Worm (Caenorhabditis elegans) whole organism, young adult: Measurements from ENCODE around the gene ssp-33.

Experiments
- B0261.1 ChIP-seq: sonication (generic microtip); optimal IDR thresholded peaks from 2 replicates; lab custom pipeline; 2016; ENCODE audit warnings: mild to moderate bottlenecking, missing genetic modification characterization, moderate library complexity, missing compliant biosample characterization
- C17E4.6 ChIP-seq: fragments of 200-800 bp; sonication (Bioruptor generic); IDR thresholded peaks from 2 replicates; pipeline ENCODE4 v1.3.6; 2022; ENCODE audit warnings: missing genetic modification reagents, missing genetic modification characterization, missing compliant biosample characterization
- F57C9.4 ChIP-seq: sonication (generic microtip); optimal IDR thresholded peaks from 2 replicates; lab custom pipeline; 2017; ENCODE audit warnings: mild to moderate bottlenecking, missing genetic modification characterization, missing compliant biosample characterization
- T07F8.4 ChIP-seq: sonication (generic microtip); optimal IDR thresholded peaks from 2 replicates; lab custom pipeline; 2016; ENCODE audit warnings: mild to moderate bottlenecking, missing genetic modification characterization, moderate library complexity, missing compliant biosample characterization
- Y56A3A.18 ChIP-seq: fragments of 200-800 bp; sonication (Bioruptor generic); IDR thresholded peaks from 2 replicates; pipeline ENCODE4 v1.3.6; 2022; ENCODE audit warnings: missing genetic modification reagents, missing genetic modification characterization, missing compliant biosample characterization
- Y67H2A.10 ChIP-seq: fragments of 200-800 bp; sonication (Bioruptor generic); conservative IDR thresholded peaks from 2 replicates; pipeline ENCODE4 v1.3.6; 2022; ENCODE audit warnings: missing genetic modification reagents, missing genetic modification characterization, missing compliant biosample characterization
- Y79H2A.3 ChIP-seq: fragments of 200-800 bp; sonication (Bioruptor generic); conservative IDR thresholded peaks from 2 replicates; pipeline ENCODE4 v1.3.6; 2022; ENCODE audit warnings: missing genetic modification reagents, missing genetic modification characterization, missing compliant biosample characterization
- ZK185.1 ChIP-seq: sonication (generic microtip); optimal IDR thresholded peaks from 2 replicates; lab custom pipeline; 2016; ENCODE audit warnings: mild to moderate bottlenecking, missing genetic modification characterization, missing compliant biosample characterization; ENCODE audit not compliant: poor library complexity, severe bottlenecking
- akir-1 ChIP-seq: fragments of 200-800 bp; sonication (Bioruptor generic); optimal IDR thresholded peaks from 2 replicates; lab custom pipeline; 2018; ENCODE audit warnings: mild to moderate bottlenecking, missing genetic modification characterization, moderate library complexity, missing compliant biosample characterization
- aptf-3 ChIP-seq: fragments of 200-800 bp; sonication (Bioruptor generic); IDR thresholded peaks from 2 replicates; pipeline ENCODE4 v1.3.6; 2022; ENCODE audit warnings: missing genetic modification characterization, missing compliant biosample characterization
- ceh-91 ChIP-seq: fragments of 200-800 bp; sonication (Bioruptor generic); IDR thresholded peaks from 2 replicates; pipeline ENCODE4 v1.3.6; 2022; ENCODE audit warnings: missing genetic modification reagents, missing genetic modification characterization, missing compliant biosample characterization
- dox-1 ChIP-seq: fragments of 200-800 bp; sonication (Bioruptor generic); IDR thresholded peaks from 2 replicates; pipeline ENCODE4 v1.3.6; 2022; ENCODE audit warnings: missing genetic modification reagents, missing genetic modification characterization, missing compliant biosample characterization
- dpff-1 ChIP-seq: sonication (generic microtip); optimal IDR thresholded peaks from 2 replicates; lab custom pipeline; 2017; ENCODE audit warnings: mild to moderate bottlenecking, missing genetic modification characterization, missing compliant biosample characterization
- hlh-12 ChIP-seq: sonication (generic microtip); optimal IDR thresholded peaks from 2 replicates; lab custom pipeline; 2016; ENCODE audit warnings: missing genetic modification characterization, missing compliant biosample characterization
- hsf-1 ChIP-seq: fragments of 200-800 bp; sonication (Bioruptor generic); IDR thresholded peaks from 2 replicates; pipeline ENCODE4 v1.3.6; 2022; ENCODE audit warnings: missing genetic modification reagents, missing genetic modification characterization, missing compliant biosample characterization
- lag-1 ChIP-seq: fragments of 200-800 bp; sonication (Bioruptor generic); IDR thresholded peaks from 2 replicates; pipeline ENCODE4 v1.3.6; 2022; ENCODE audit warnings: missing genetic modification reagents, missing genetic modification characterization, missing compliant biosample characterization
- let-526 ChIP-seq: fragments of 200-800 bp; sonication (Bioruptor generic); IDR thresholded peaks from 2 replicates; pipeline ENCODE4 v1.3.6; 2022; ENCODE audit warnings: missing genetic modification reagents, missing genetic modification characterization, missing compliant biosample characterization
- lin-40 ChIP-seq: sonication (generic microtip); optimal IDR thresholded peaks from 2 replicates; lab custom pipeline; 2016; ENCODE audit warnings: missing genetic modification characterization, mild to moderate bottlenecking, missing compliant biosample characterization, missing genotype, missing genetic modification reagents
- lin-54 ChIP-seq: fragments of 200-800 bp; sonication (Bioruptor generic); optimal IDR thresholded peaks from 2 replicates; lab custom pipeline; 2018; ENCODE audit warnings: mild to moderate bottlenecking, missing genetic modification characterization, missing compliant biosample characterization
- madf-10 ChIP-seq: sonication (generic microtip); optimal IDR thresholded peaks from 2 replicates; lab custom pipeline; 2016; ENCODE audit warnings: mild to moderate bottlenecking, missing genetic modification characterization, missing compliant biosample characterization
- madf-8 ChIP-seq: fragments of 200-800 bp; sonication (Bioruptor generic); conservative IDR thresholded peaks from 2 replicates; pipeline ENCODE4 v1.3.6; 2022; ENCODE audit warnings: missing genetic modification reagents, missing genetic modification characterization, missing compliant biosample characterization
- mxl-1 ChIP-seq: sonication (generic microtip); optimal IDR thresholded peaks from 2 replicates; lab custom pipeline; 2016; ENCODE audit warnings: missing genetic modification characterization, missing compliant biosample characterization
- nfya-1 ChIP-seq: sonication (generic microtip); optimal IDR thresholded peaks from 2 replicates; lab custom pipeline; 2017; ENCODE audit warnings: antibody characterized with exemption, missing compliant biosample characterization, missing genetic modification characterization, borderline replicate concordance; ENCODE audit not compliant: insufficient read depth
- nfya-2 ChIP-seq: fragments of 200-800 bp; sonication (Bioruptor generic); IDR thresholded peaks from 2 replicates; pipeline ENCODE4 v1.3.6; 2022; ENCODE audit warnings: missing genetic modification reagents, missing genetic modification characterization, missing compliant biosample characterization
- nfyb-1 ChIP-seq: fragments of 200-800 bp; sonication (Bioruptor generic); IDR thresholded peaks from 2 replicates; pipeline ENCODE4 v1.3.6; 2022; ENCODE audit warnings: missing genetic modification reagents, missing genetic modification characterization, missing compliant biosample characterization
- nhr-27 ChIP-seq: fragments of 200-800 bp; sonication (Bioruptor generic); optimal IDR thresholded peaks from 2 replicates; lab custom pipeline; 2018; ENCODE audit warnings: mild to moderate bottlenecking, missing genetic modification characterization, moderate library complexity, missing compliant biosample characterization
- nhr-90 ChIP-seq: sonication (generic microtip); optimal IDR thresholded peaks from 2 replicates; lab custom pipeline; 2016; ENCODE audit warnings: missing genotype, mild to moderate bottlenecking, missing genetic modification characterization, missing compliant biosample characterization
- pbrm-1 ChIP-seq: fragments of 200-800 bp; sonication (Bioruptor generic); IDR thresholded peaks from 2 replicates; pipeline ENCODE4 v1.3.6; 2022; ENCODE audit warnings: missing genetic modification reagents, missing genetic modification characterization, missing compliant biosample characterization
- pha-4 ChIP-seq: fragments of 150-350 bp; sonication (generic microtip); optimal IDR thresholded peaks from 2 replicates; lab custom pipeline; 2014; ENCODE audit warnings: missing biosample characterization, missing genetic modification reagents, missing genetic modification characterization
- repo-1 ChIP-seq: sonication (generic microtip); optimal IDR thresholded peaks from 2 replicates; lab custom pipeline; 2017; ENCODE audit warnings: mild to moderate bottlenecking, missing genetic modification characterization, missing compliant biosample characterization
- snpc-1.1 ChIP-seq: sonication (generic microtip); optimal IDR thresholded peaks from 2 replicates; lab custom pipeline; 2017; ENCODE audit warnings: missing genetic modification characterization, mild to moderate bottlenecking, missing compliant biosample characterization, antibody characterized with exemption, moderate library complexity, missing genotype, missing genetic modification reagents; ENCODE audit not compliant: insufficient read depth
- snpc-3.4 ChIP-seq: sonication (generic microtip); optimal IDR thresholded peaks from 2 replicates; lab custom pipeline; 2017; ENCODE audit warnings: missing genetic modification characterization, mild to moderate bottlenecking, missing compliant biosample characterization, antibody characterized with exemption, moderate library complexity, missing genotype, missing genetic modification reagents
- sptf-2 ChIP-seq: fragments of 200-800 bp; sonication (Bioruptor generic); optimal IDR thresholded peaks from 2 replicates; lab custom pipeline; 2018; ENCODE audit warnings: mild to moderate bottlenecking, missing genetic modification characterization, missing compliant biosample characterization
- ztf-22 ChIP-seq: fragments of 200-800 bp; sonication (Bioruptor generic); optimal IDR thresholded peaks from 2 replicates; lab custom pipeline; 2018; ENCODE audit warnings: mild to moderate bottlenecking, missing genetic modification characterization, moderate library complexity, missing compliant biosample characterization
- ztf-25 ChIP-seq: fragments of 200-800 bp; sonication (Bioruptor generic); IDR thresholded peaks from 2 replicates; pipeline ENCODE4 v1.3.6; 2022; ENCODE audit warnings: missing genetic modification reagents, missing genetic modification characterization, missing compliant biosample characterization
- ztf-26 ChIP-seq: sonication (generic microtip); optimal IDR thresholded peaks from 2 replicates; lab custom pipeline; 2017; ENCODE audit warnings: missing genetic modification characterization, missing compliant biosample characterization
- ztf-6 ChIP-seq: fragments of 200-800 bp; sonication (Bioruptor generic); IDR thresholded peaks from 2 replicates; pipeline ENCODE4 v1.3.6; 2022; ENCODE audit warnings: missing genetic modification reagents, missing genetic modification characterization, missing compliant biosample characterization

The ssp-33 gene

ce11 chrV:14711077-14711476 is at the start of gene ssp-33:
Gene ssp-33 (plus strand): TSS chrV:14711377.
- TF ChIP-seq mxl-1 = no peak
- TF ChIP-seq nfya-1 = no peak
- TF ChIP-seq lin-54 (GFP tag; lab: Kevin White, UChicago) = no peak
- no peak for TF ChIP-seq Y56A3A.18 (GFP tag; lab: Robert Waterston, UW)
- TF ChIP-seq, all 124 proteins: peak for 0

ce11 chrV:14663006-14663405 is 48.2 kb upstream of the ssp-33 start, which contains the start of gene C47E8.9:
Gene C47E8.9 (plus strand): TSS chrV:14663306.
- TF ChIP-seq ztf-6 (no peak), repo-1 (tag; lab: Kevin White, UChicago) (no peak), pbrm-1 (GFP tag; lab: Robert Waterston, UW) (no peak), ztf-25 (GFP tag; lab: Robert Waterston, UW) (no peak), Y79H2A.3 (GFP tag; lab: Robert Waterston, UW) (no peak), nfyb-1 (GFP tag; lab: Robert Waterston, UW) (no peak), lin-40 (tag; lab: Kevin White, UChicago) (no peak), aptf-3 (GFP tag; lab: Robert Waterston, UW) (no peak), ceh-91 (GFP tag; lab: Robert Waterston, UW) (no peak), dox-1 (GFP tag; lab: Robert Waterston, UW) (no peak), nhr-90 (tag; lab: Kevin White, UChicago) (no peak)

- TF ChIP-seq pha-4 (tag; lab: Kevin White, UChicago) (no peak), B0261.1 (tag; lab: Kevin White, UChicago) (no peak), lin-40 (tag; lab: Kevin White, UChicago) (no peak), C17E4.6 (GFP tag; lab: Robert Waterston, UW) (no peak), snpc-3.4 (tag; lab: Kevin White, UChicago) (no peak), snpc-1.1 (tag; lab: Kevin White, UChicago) (no peak)
Observed at ce11 chrV:14665728-14666127, 45.4 kb upstream of the ssp-33 start, which contains the start of gene C47E8.1. Gene C47E8.1 (plus strand): TSS chrV:14666028.

- no peak for TF ChIP-seq lag-1 (GFP tag; lab: Robert Waterston, UW)
- no peak for TF ChIP-seq let-526 (GFP tag; lab: Robert Waterston, UW)
- no peak for TF ChIP-seq Y67H2A.10
- no peak for TF ChIP-seq ztf-22 (GFP tag; lab: Kevin White, UChicago)
- no peak for TF ChIP-seq mxl-1
Observed at ce11 chrV:14678298-14678697, 32.9 kb upstream of the ssp-33 start.

ce11 chrV:14680014-14680413 is 31.2 kb upstream of the ssp-33 start, which contains the start of gene C47E8.3:
Gene C47E8.3 (plus strand): TSS chrV:14680314.
- TF ChIP-seq madf-10 (tag; lab: Kevin White, UChicago) (no peak), akir-1 (GFP tag; lab: Kevin White, UChicago) (no peak), madf-8 (GFP tag; lab: Robert Waterston, UW) (no peak), nhr-27 (tag; lab: Kevin White, UChicago) (no peak), hlh-12 (no peak), F57C9.4 (tag; lab: Kevin White, UChicago) (no peak), pbrm-1 (GFP tag; lab: Robert Waterston, UW) (no peak), hsf-1 (GFP tag; lab: Robert Waterston, UW) (no peak), B0261.1 (tag; lab: Kevin White, UChicago) (no peak), ztf-26 (tag; lab: Kevin White, UChicago) (no peak), nfya-1 (no peak), T07F8.4 (tag; lab: Kevin White, UChicago) (no peak), nfya-2 (GFP tag; lab: Robert Waterston, UW) (no peak), snpc-3.4 (tag; lab: Kevin White, UChicago) (no peak), ZK185.1 (tag; lab: Kevin White, UChicago) (no peak), Y67H2A.10 (no peak), sptf-2 (GFP tag; lab: Kevin White, UChicago) (no peak), dpff-1 (tag; lab: Kevin White, UChicago) (no peak)
- TF ChIP-seq, all 124 proteins: peak for 0
